Fruit fly (Drosophila melanogaster) whole organism, embryonic: ENCODE data around the gene aru.

Source experiments
- CG12391 ChIP-seq: fragments of 200-800 bp; sonication (Bioruptor generic); optimal IDR thresholded peaks from 3 replicates; lab custom pipeline; 2018; ENCODE audit warnings: missing biosample characterization, mild to moderate bottlenecking, missing genetic modification characterization, moderate library complexity
- CG31388 ChIP-seq: fragments of 200-800 bp; sonication (Bioruptor generic); optimal IDR thresholded peaks from 2 replicates; lab custom pipeline; 2016; ENCODE audit warnings: missing biosample characterization, missing genetic modification characterization
- CG9215 ChIP-seq: fragments of 200-800 bp; sonication (Bioruptor generic); IDR thresholded peaks from 2 replicates; pipeline ENCODE4 v1.3.6; 2022; ENCODE audit warnings: missing biosample characterization, missing genetic modification characterization
- Dek ChIP-seq: fragments of 200-800 bp; sonication (Bioruptor generic); optimal IDR thresholded peaks from 3 replicates; lab custom pipeline; 2019; ENCODE audit warnings: missing biosample characterization, mild to moderate bottlenecking, missing genetic modification characterization, moderate library complexity
- NfI ChIP-seq: fragments of 200-800 bp; sonication (Bioruptor generic); optimal IDR thresholded peaks from 3 replicates; lab custom pipeline; 2018; ENCODE audit warnings: missing biosample characterization, mild to moderate bottlenecking, missing genetic modification characterization, moderate library complexity
- chinmo ChIP-seq: fragments of 200-800 bp; sonication (Bioruptor generic); IDR thresholded peaks from 4 replicates; pipeline ENCODE4 v1.3.6; 2022; ENCODE audit warnings: missing biosample characterization, missing genetic modification characterization; ENCODE audit not compliant: partially characterized antibody
- h ChIP-seq: fragments of >200 bp; optimal IDR thresholded peaks from 2 replicates; lab custom pipeline; 2017
- kni ChIP-seq: fragments of 200-800 bp; sonication (Bioruptor generic); optimal IDR thresholded peaks from 3 replicates; lab custom pipeline; 2017; ENCODE audit warnings: mild to moderate bottlenecking, missing biosample characterization, missing genetic modification reagents, missing genetic modification characterization
- pan ChIP-seq, 4 experiments: fragments of >200 bp in 3 of 4; fragments of 200-800 bp in 1 of 4; sonication (Bioruptor generic) in 1 of 4; optimal IDR thresholded peaks in 3 of 4; IDR thresholded peaks in 1 of 4; 2 replicates each; pipeline versions ENCODE4 v1.3.6 to Lab custom; 2017 to 2022; ENCODE audit warnings: missing biosample characterization in 2 of 4, missing genetic modification characterization in 2 of 4, mixed read lengths in 1 of 4
- trem ChIP-seq: fragments of 200-800 bp; optimal IDR thresholded peaks from 3 replicates; lab custom pipeline; 2019; ENCODE audit warnings: missing biosample characterization, mild to moderate bottlenecking, missing genetic modification characterization, moderate library complexity
- zfh1 ChIP-seq: fragments of 200-800 bp; sonication (Bioruptor generic); IDR thresholded peaks from 3 replicates; pipeline ENCODE4 v1.3.6; 2022; ENCODE audit warnings: missing biosample characterization, missing genetic modification characterization

dm6 chr2L:877002-877401 lies 8.8 kb upstream of the aru start, which contains the start of gene ninaA:
- TF ChIP-seq zfh1 (GFP tag; lab: Robert Waterston, UW) (no peak), CG12391 (tag; lab: Kevin White, UChicago) (no peak), NfI (GFP tag; lab: Kevin White, UChicago) (no peak), CG9215 (GFP tag; lab: Robert Waterston, UW) (no peak), h (lab: Kevin White, UChicago) (no peak), CG31388 (GFP tag; lab: Kevin White, UChicago) (no peak), kni (GFP tag; lab: Kevin White, UChicago) (no peak), pan (optimal IDR thresholded peaks at IDR 0.05; lab: Kevin White, UChicago) (no peak), pan (GFP tag; optimal IDR thresholded peaks at IDR 0.05 in 1 of 2, IDR thresholded peaks at IDR 0.05 in 1 of 2) (no peak), Dek (tag; lab: Kevin White, UChicago) (no peak), trem (tag; lab: Kevin White, UChicago) (no peak), chinmo (GFP tag; lab: Robert Waterston, UW) (no peak)
